Worm (Caenorhabditis elegans): Measurements from ENCODE around the gene cdr-6.
A peak's percentile ranks its signal among the peaks of the same experiment; 100 is the strongest.

cdr-6 gene

DNA sequence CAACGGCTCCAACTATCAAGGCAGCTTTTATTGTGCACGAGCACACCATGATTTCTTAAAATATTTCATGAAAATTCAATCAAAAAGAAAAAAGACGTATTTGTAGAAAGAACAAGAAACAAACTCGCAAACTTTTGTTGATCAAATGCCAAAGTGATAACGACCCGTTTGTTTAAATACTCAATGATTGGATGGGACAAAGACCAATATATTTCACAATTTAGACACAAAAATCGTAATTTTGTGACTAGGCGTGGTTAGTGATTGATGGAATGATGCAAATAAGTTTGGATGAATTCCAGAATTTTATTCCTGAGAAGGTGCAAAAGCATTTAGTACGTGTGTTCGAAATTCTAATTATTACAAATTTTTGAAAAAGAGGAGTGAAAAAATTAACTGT, 2.2 kb upstream of the cdr-6 start, which contains the start of gene cdr-2:
TSS of gene cdr-2 (minus strand) at position 54 of the 400 bp plus-strand sequence.
- no peak for TF ChIP-seq efl-1 (optimal IDR thresholded peaks at IDR 0.05)
- TF ChIP-seq efl-1 (GFP tag; optimal IDR thresholded peaks at IDR 0.05 in 1 of 2): peak in 1 of 2 experiments; percentile 48
- no peak for TF ChIP-seq hlh-4 (tag; optimal IDR thresholded peaks at IDR 0.05)
- TF ChIP-seq nhr-20 (tag; optimal IDR thresholded peaks at IDR 0.05): peak; percentile 14
- TF ChIP-seq elt-2 (tag; optimal IDR thresholded peaks at IDR 0.05): peak; percentile 57

DNA sequence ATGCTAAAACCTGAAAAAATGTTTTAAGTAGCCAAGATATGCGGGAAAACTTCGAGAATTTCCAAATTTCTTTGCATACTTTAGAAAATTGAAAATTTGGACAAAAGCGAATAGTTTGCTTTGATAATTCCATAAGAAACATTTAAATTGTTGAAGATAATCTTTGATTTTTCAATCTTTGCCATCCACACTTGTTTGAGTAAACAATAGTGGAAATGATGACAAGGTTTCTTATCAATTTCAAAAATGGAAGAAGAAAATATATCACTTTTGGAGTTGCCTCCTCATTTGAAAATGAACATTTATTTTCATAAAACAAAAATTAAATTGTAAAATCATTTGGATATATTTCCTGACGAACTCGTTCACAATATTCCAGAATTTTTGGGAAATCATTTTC, 861 bp upstream of the cdr-6 start:
- no peak for TF ChIP-seq irx-1 (tag; optimal IDR thresholded peaks at IDR 0.05)
- peak; percentile 13 for TF ChIP-seq elt-2 (tag; optimal IDR thresholded peaks at IDR 0.05)

DNA sequence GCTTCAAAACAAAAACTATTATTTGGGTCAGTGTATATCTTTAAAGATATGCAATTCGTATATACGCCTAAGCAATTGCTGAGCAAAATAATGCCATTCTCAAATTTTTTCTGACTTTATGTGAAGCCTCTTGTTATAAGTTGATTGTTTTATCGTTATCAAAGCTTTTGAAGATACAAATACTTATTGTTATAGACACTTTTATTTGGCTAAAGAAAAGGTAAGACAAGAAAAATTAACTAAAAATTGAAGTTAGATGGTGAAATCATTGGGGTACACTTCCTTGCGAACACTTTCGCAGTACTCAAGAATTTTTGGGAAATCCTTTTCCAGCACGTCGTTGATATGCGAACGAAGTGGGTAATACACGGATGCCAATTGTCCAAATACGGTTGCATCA, 1.2 kb downstream of the cdr-6 start:
- TF ChIP-seq efl-1 (optimal IDR thresholded peaks at IDR 0.05) (no peak), efl-1 (GFP tag; optimal IDR thresholded peaks at IDR 0.05 in 1 of 2) (peak in 1 of 2 experiments; percentile 87), ces-1 (GFP tag; optimal IDR thresholded peaks at IDR 0.05) (no peak), nhr-90 (tag; optimal IDR thresholded peaks at IDR 0.05; ENCODE audit: poor library complexity) (no peak)

DNA sequence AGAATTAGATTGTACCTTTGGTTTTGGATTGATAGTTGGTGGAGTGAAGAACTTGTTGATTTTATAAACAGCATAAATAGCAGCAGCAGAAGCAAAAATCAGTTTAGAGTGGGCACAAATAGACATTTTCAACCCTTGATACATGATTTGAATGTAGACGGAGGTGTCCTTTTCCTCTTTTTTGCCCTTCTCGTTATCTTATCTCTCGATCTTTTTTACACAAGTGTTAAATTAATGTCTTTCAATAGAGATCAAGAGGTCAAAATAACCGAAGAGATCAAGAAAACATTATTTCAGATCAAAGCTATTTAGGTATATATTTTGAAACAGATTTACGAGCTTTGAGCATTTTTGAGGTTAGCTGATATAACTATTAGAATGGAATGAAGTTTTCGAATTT, 1.6 kb downstream of the cdr-6 start, which contains the start of gene cdr-7:
TSS of gene cdr-7 (minus strand) at position 205 of the 400 bp plus-strand sequence.
- no peak for TF ChIP-seq nhr-47 (tag; optimal IDR thresholded peaks at IDR 0.05)
- no peak for TF ChIP-seq nhr-76 (tag; optimal IDR thresholded peaks at IDR 0.05)
- TF ChIP-seq alr-1 (tag; optimal IDR thresholded peaks at IDR 0.05; ENCODE audit: borderline replicate concordance): no peak
- TF ChIP-seq snu-23 (GFP tag; optimal IDR thresholded peaks at IDR 0.05): no peak
- TF ChIP-seq swsn-7 (tag; optimal IDR thresholded peaks at IDR 0.05): no peak
- TF ChIP-seq nhr-20 (tag; optimal IDR thresholded peaks at IDR 0.05): peak; percentile 0
- no peak for TF ChIP-seq zag-1 (tag; optimal IDR thresholded peaks at IDR 0.05)
- TF ChIP-seq ceh-88 (GFP tag; IDR thresholded peaks at IDR 0.05): no peak
- peak in 3 of 6 experiments; percentile 7 to 80 (median 67) for TF ChIP-seq elt-3 (tag; optimal IDR thresholded peaks at IDR 0.05)
- no peak for TF ChIP-seq unc-30 (tag; optimal IDR thresholded peaks at IDR 0.05)
- TF ChIP-seq hlh-4 (tag; optimal IDR thresholded peaks at IDR 0.05): no peak
- no peak for TF ChIP-seq nhr-77 (tag; optimal IDR thresholded peaks at IDR 0.05)
- no peak for TF ChIP-seq ztf-4 (tag; optimal IDR thresholded peaks at IDR 0.05)
- TF ChIP-seq lin-13 (GFP tag; optimal IDR thresholded peaks at IDR 0.05): no peak
- no peak for TF ChIP-seq C16A3.4 (tag; optimal IDR thresholded peaks at IDR 0.05)
- no peak for TF ChIP-seq sup-37 (GFP tag; optimal IDR thresholded peaks at IDR 0.05)
- TF ChIP-seq mep-1 (tag; optimal IDR thresholded peaks at IDR 0.05): no peak
- TF ChIP-seq unc-86 (tag; optimal IDR thresholded peaks at IDR 0.05): no peak
- TF ChIP-seq ets-5 (GFP tag; IDR thresholded peaks at IDR 0.05): no peak
- peak; percentile 86 for TF ChIP-seq nhr-85 (tag)
- no peak for TF ChIP-seq C04F5.9 (tag; optimal IDR thresholded peaks at IDR 0.05)
- TF ChIP-seq efl-1 (optimal IDR thresholded peaks at IDR 0.05): no peak
- no peak for TF ChIP-seq efl-1 (GFP tag; optimal IDR thresholded peaks at IDR 0.05 in 1 of 2)
- no peak for TF ChIP-seq unc-98 (GFP tag; IDR thresholded peaks at IDR 0.05)
- peak; percentile 41 for TF ChIP-seq lin-14 (GFP tag; optimal IDR thresholded peaks at IDR 0.05)
- TF ChIP-seq mab-9 (GFP tag; IDR thresholded peaks at IDR 0.05): no peak
- no peak for TF ChIP-seq mef-2 (tag; optimal IDR thresholded peaks at IDR 0.05)
- no peak for TF ChIP-seq mdl-1 (tag; optimal IDR thresholded peaks at IDR 0.05)
- no peak for TF ChIP-seq jun-1 (tag; optimal IDR thresholded peaks at IDR 0.05)
- no peak for TF ChIP-seq hlh-17 (GFP tag; optimal IDR thresholded peaks at IDR 0.05; ENCODE audit: borderline replicate concordance)
- TF ChIP-seq ztf-11 (tag; optimal IDR thresholded peaks at IDR 0.05): no peak
- no peak for TF ChIP-seq aly-2 (tag; optimal IDR thresholded peaks at IDR 0.05)
- TF ChIP-seq nhr-12 (tag; optimal IDR thresholded peaks at IDR 0.05): no peak
- no peak for TF ChIP-seq hpl-2 (GFP tag; optimal IDR thresholded peaks at IDR 0.05)
- no peak for TF ChIP-seq lsy-2 (tag; optimal IDR thresholded peaks at IDR 0.05)
- no peak for TF ChIP-seq egl-27 (tag; optimal IDR thresholded peaks at IDR 0.05)
